Worm (Caenorhabditis elegans): Measurements from ENCODE around the gene C54F6.15.

C54F6.15 gene

ce11 chrV:7506207-7506606, 16.0 kb downstream of the C54F6.15 start (continued):
- no peak for TF ChIP-seq aptf-3 (GFP tag; IDR thresholded peaks at IDR 0.05)
- no peak for TF ChIP-seq lin-35 (GFP tag; optimal IDR thresholded peaks at IDR 0.05)
- peak; percentile 67 for TF ChIP-seq him-1 (tag; optimal IDR thresholded peaks at IDR 0.05)
- no peak for TF ChIP-seq F57A8.1 (GFP tag; optimal IDR thresholded peaks at IDR 0.05)
- TF ChIP-seq unc-130 (GFP tag; optimal IDR thresholded peaks at IDR 0.05), result no peak
- no peak for TF ChIP-seq cebp-2 (GFP tag; IDR thresholded peaks at IDR 0.05)
- TF ChIP-seq ets-4 (GFP tag; optimal IDR thresholded peaks at IDR 0.05), result no peak
- TF ChIP-seq F37B4.10 (GFP tag; IDR thresholded peaks at IDR 0.05), result no peak
- TF ChIP-seq ztf-25 (GFP tag; IDR thresholded peaks at IDR 0.05), result no peak
- TF ChIP-seq repo-1 (tag; optimal IDR thresholded peaks at IDR 0.05), result no peak
- no peak for TF ChIP-seq egrh-3 (GFP tag; IDR thresholded peaks at IDR 0.05)
- no peak for TF ChIP-seq lin-40 (tag; optimal IDR thresholded peaks at IDR 0.05)
- 0 out of 2 replicates have a peak, but pooled peaks have one; percentile 30 for TF ChIP-seq Y56A3A.18 (GFP tag; IDR thresholded peaks at IDR 0.05)
- no peak for TF ChIP-seq Y79H2A.3 (GFP tag; conservative IDR thresholded peaks at IDR 0.05)
- TF ChIP-seq ekl-4 (GFP tag; IDR thresholded peaks at IDR 0.05), result no peak
- TF ChIP-seq pha-4 (tag; optimal IDR thresholded peaks at IDR 0.05), result no peak
- TF ChIP-seq madf-8 (GFP tag; conservative IDR thresholded peaks at IDR 0.05), result no peak
- no peak for TF ChIP-seq ceh-100 (GFP tag; IDR thresholded peaks at IDR 0.05)
- no peak for TF ChIP-seq K11D2.4 (GFP tag; IDR thresholded peaks at IDR 0.05)
- TF ChIP-seq nhr-80 (tag; optimal IDR thresholded peaks at IDR 0.05), result no peak
- peak; percentile 71 for TF ChIP-seq B0261.1 (tag; optimal IDR thresholded peaks at IDR 0.05)
- no peak for TF ChIP-seq F57C9.4 (tag; optimal IDR thresholded peaks at IDR 0.05)
- peak; percentile 90 for TF ChIP-seq tbp1 (GFP tag; optimal IDR thresholded peaks at IDR 0.05)
- no peak for TF ChIP-seq bed-1 (GFP tag; IDR thresholded peaks at IDR 0.05)
- no peak for TF ChIP-seq lsl-1 (GFP tag; optimal IDR thresholded peaks at IDR 0.05)
- no peak for TF ChIP-seq athp-1 (tag; optimal IDR thresholded peaks at IDR 0.05)
- no peak for TF ChIP-seq zim-3 (tag; optimal IDR thresholded peaks at IDR 0.05)
- no peak for TF ChIP-seq hlh-12 (tag; optimal IDR thresholded peaks at IDR 0.05)

ce11 chrV:7504271-7504670, 17.9 kb downstream of the C54F6.15 start, which contains the start of gene srh-229:
TSS of gene srh-229 (minus strand) at chrV:7504371.
- no peak for TF ChIP-seq ztf-6 (GFP tag; IDR thresholded peaks at IDR 0.05)
- TF ChIP-seq mxl-1 (tag; optimal IDR thresholded peaks at IDR 0.05), result no peak
- no peak for TF ChIP-seq F23B12.7 (tag; optimal IDR thresholded peaks at IDR 0.05; ENCODE audit: insufficient read depth)
- no peak for TF ChIP-seq atf-7 (tag; optimal IDR thresholded peaks at IDR 0.05)
- TF ChIP-seq repo-1 (tag; optimal IDR thresholded peaks at IDR 0.05), result no peak
- TF ChIP-seq cebp-2 (GFP tag; IDR thresholded peaks at IDR 0.05), result no peak

- TF ChIP-seq hmg-20 (GFP tag; IDR thresholded peaks at IDR 0.05) (no peak), die-1 (tag; optimal IDR thresholded peaks at IDR 0.05) (no peak), attf-5 (GFP tag; optimal IDR thresholded peaks at IDR 0.05) (no peak), madf-6 (GFP tag; IDR thresholded peaks at IDR 0.05) (no peak), F10E7.11 (tag; optimal IDR thresholded peaks at IDR 0.05) (no peak), rcor-1 (GFP tag; IDR thresholded peaks at IDR 0.05) (no peak), lin-35 (GFP tag; optimal IDR thresholded peaks at IDR 0.05) (no peak)
These were observed 21.0 kb downstream of the C54F6.15 start for ce11 chrV:7501194-7501593.
